Worm (Caenorhabditis elegans) whole organism, L1 larva: ENCODE results near the gene T02B11.9.
"Not testable (repeated sequence)": the region's sequence is repeated elsewhere in the genome, so short reads cannot be mapped to it uniquely, and the experiment has no call there.

ENCODE experiments used
- C04F5.9 ChIP-seq: sonication (generic microtip); optimal IDR thresholded peaks from 2 replicates; lab custom pipeline; 2016; ENCODE audit warnings: missing genetic modification characterization, missing compliant biosample characterization
- F16B12.6 ChIP-seq: fragments of 150-350 bp; optimal IDR thresholded peaks from 2 replicates; lab custom pipeline; 2014; ENCODE audit warnings: missing biosample characterization, missing genetic modification characterization
- Y116A8C.19 ChIP-seq: sonication (generic microtip); optimal IDR thresholded peaks from 2 replicates; lab custom pipeline; 2016; ENCODE audit warnings: missing compliant biosample characterization, missing genetic modification characterization, borderline replicate concordance
- blmp-1 ChIP-seq: fragments of 150-350 bp; optimal IDR thresholded peaks from 2 replicates; lab custom pipeline; 2014; ENCODE audit warnings: missing biosample characterization, missing genetic modification characterization
- ceh-63 ChIP-seq: fragments of 200-800 bp; sonication (Bioruptor generic); optimal IDR thresholded peaks from 2 replicates; lab custom pipeline; 2018; ENCODE audit warnings: mild to moderate bottlenecking, missing genetic modification characterization, missing compliant biosample characterization
- ceh-88 ChIP-seq: fragments of 200-800 bp; sonication (Bioruptor generic); IDR thresholded peaks from 2 replicates; pipeline ENCODE4 v1.3.6; 2022; ENCODE audit warnings: missing genetic modification characterization, missing compliant biosample characterization
- ceh-90 ChIP-seq: sonication (generic microtip); optimal IDR thresholded peaks from 2 replicates; lab custom pipeline; 2016; ENCODE audit warnings: missing genetic modification characterization, missing compliant biosample characterization
- efl-3 ChIP-seq: fragments of 200-800 bp; sonication (Bioruptor generic); optimal IDR thresholded peaks from 2 replicates; lab custom pipeline; 2018; ENCODE audit warnings: mild to moderate bottlenecking, missing genetic modification characterization, missing compliant biosample characterization
- elt-3 ChIP-seq, 6 experiments: fragments of 150-350 bp in 1 of 6; sonication (generic microtip); optimal IDR thresholded peaks; 2 replicates each; lab custom pipeline; 2017 to 2018; ENCODE audit warnings: missing biosample characterization in 6 of 6, missing genetic modification characterization in 6 of 6, inconsistent platforms in 1 of 6
- grh-1 ChIP-seq: fragments of 200-800 bp; sonication (Bioruptor generic); IDR thresholded peaks from 2 replicates; pipeline ENCODE4 v1.3.6; 2022; ENCODE audit warnings: missing genetic modification reagents, missing genetic modification characterization, missing compliant biosample characterization
- hlh-4 ChIP-seq: sonication (generic microtip); optimal IDR thresholded peaks from 2 replicates; lab custom pipeline; 2016; ENCODE audit warnings: mild to moderate bottlenecking, missing genetic modification characterization, missing compliant biosample characterization
- hpl-2 ChIP-seq: fragments of 150-350 bp; optimal IDR thresholded peaks from 2 replicates; lab custom pipeline; 2014; ENCODE audit warnings: missing biosample characterization, missing genetic modification reagents, missing genetic modification characterization
- irx-1 ChIP-seq: sonication (generic microtip); optimal IDR thresholded peaks from 2 replicates; lab custom pipeline; 2016; ENCODE audit warnings: missing genetic modification characterization, missing compliant biosample characterization
- isw-1 ChIP-seq: fragments of 200-800 bp; sonication (Bioruptor generic); IDR thresholded peaks from 2 replicates; pipeline ENCODE4 v1.3.6; 2022; ENCODE audit warnings: missing genetic modification characterization, missing compliant biosample characterization
- jun-1 ChIP-seq: fragments of 150-350 bp; optimal IDR thresholded peaks from 2 replicates; lab custom pipeline; 2014; ENCODE audit warnings: missing biosample characterization, missing genetic modification reagents, missing genetic modification characterization
- lin-13 ChIP-seq: fragments of 150-350 bp; optimal IDR thresholded peaks from 2 replicates; lab custom pipeline; 2014; ENCODE audit warnings: missing biosample characterization, missing genetic modification reagents, missing genetic modification characterization
- lin-14 ChIP-seq: fragments of 200-800 bp; sonication (Bioruptor generic); optimal IDR thresholded peaks from 2 replicates; lab custom pipeline; 2018; ENCODE audit warnings: mild to moderate bottlenecking, missing genetic modification characterization, moderate library complexity, missing compliant biosample characterization
- mef-2 ChIP-seq: fragments of 150-350 bp; optimal IDR thresholded peaks from 2 replicates; lab custom pipeline; 2014; ENCODE audit warnings: missing biosample characterization, missing genetic modification characterization
- mep-1 ChIP-seq: fragments of 150-350 bp; optimal IDR thresholded peaks from 2 replicates; lab custom pipeline; 2014; ENCODE audit warnings: missing biosample characterization, missing genetic modification characterization
- nhr-11 ChIP-seq: fragments of 150-350 bp; optimal IDR thresholded peaks from 2 replicates; lab custom pipeline; 2014; ENCODE audit warnings: missing biosample characterization, missing genetic modification characterization
- nhr-237 ChIP-seq: fragments of 150-350 bp; optimal IDR thresholded peaks from 2 replicates; lab custom pipeline; 2014; ENCODE audit warnings: missing biosample characterization, missing genetic modification characterization
- nhr-28 ChIP-seq: fragments of 150-350 bp; optimal IDR thresholded peaks from 2 replicates; lab custom pipeline; 2014; ENCODE audit warnings: missing biosample characterization, missing genetic modification characterization
- nhr-47 ChIP-seq: sonication (generic microtip); optimal IDR thresholded peaks from 2 replicates; lab custom pipeline; 2016; ENCODE audit warnings: mild to moderate bottlenecking, missing genetic modification characterization, moderate library complexity, missing compliant biosample characterization
- nhr-76 ChIP-seq: sonication (generic microtip); optimal IDR thresholded peaks from 2 replicates; lab custom pipeline; 2017; ENCODE audit warnings: missing biosample characterization, missing genetic modification characterization
- nhr-77 ChIP-seq: fragments of 150-350 bp; optimal IDR thresholded peaks from 2 replicates; lab custom pipeline; 2014; ENCODE audit warnings: missing biosample characterization, missing genetic modification characterization
- sox-4 ChIP-seq: sonication (generic microtip); optimal IDR thresholded peaks from 2 replicates; lab custom pipeline; 2016; ENCODE audit warnings: missing genetic modification characterization, missing compliant biosample characterization
- sup-37 ChIP-seq: fragments of 200-800 bp; sonication (Bioruptor generic); optimal IDR thresholded peaks from 2 replicates; lab custom pipeline; 2018; ENCODE audit warnings: mild to moderate bottlenecking, missing genetic modification characterization, missing compliant biosample characterization
- swsn-7 ChIP-seq: sonication (generic microtip); optimal IDR thresholded peaks from 2 replicates; lab custom pipeline; 2016; ENCODE audit warnings: missing genetic modification characterization, missing compliant biosample characterization
- tbx-2 ChIP-seq: sonication (generic microtip); optimal IDR thresholded peaks from 2 replicates; lab custom pipeline; 2016; ENCODE audit warnings: missing genetic modification characterization, missing compliant biosample characterization
- tlp-1 ChIP-seq: fragments of 150-350 bp; optimal IDR thresholded peaks from 2 replicates; lab custom pipeline; 2014; ENCODE audit warnings: missing biosample characterization, missing genetic modification characterization
- unc-30 ChIP-seq: sonication (generic microtip); optimal IDR thresholded peaks from 2 replicates; lab custom pipeline; 2017; ENCODE audit warnings: missing biosample characterization, missing genetic modification characterization
- unc-98 ChIP-seq: fragments of 200-800 bp; sonication (Bioruptor generic); IDR thresholded peaks from 2 replicates; pipeline ENCODE4 v1.3.6; 2022; ENCODE audit warnings: missing genetic modification characterization, missing compliant biosample characterization
- vab-15 ChIP-seq: sonication (generic microtip); optimal IDR thresholded peaks from 2 replicates; lab custom pipeline; 2017; ENCODE audit warnings: missing genotype, mild to moderate bottlenecking, missing genetic modification characterization, missing compliant biosample characterization
- xbp-1 ChIP-seq: sonication (generic microtip); optimal IDR thresholded peaks from 2 replicates; lab custom pipeline; 2016; ENCODE audit warnings: missing genetic modification characterization, missing compliant biosample characterization
- zip-4 ChIP-seq: fragments of 200-800 bp; sonication (Bioruptor generic); optimal IDR thresholded peaks from 2 replicates; lab custom pipeline; 2018; ENCODE audit warnings: mild to moderate bottlenecking, missing genetic modification characterization, moderate library complexity, missing compliant biosample characterization

Gene T02B11.9

DNA sequence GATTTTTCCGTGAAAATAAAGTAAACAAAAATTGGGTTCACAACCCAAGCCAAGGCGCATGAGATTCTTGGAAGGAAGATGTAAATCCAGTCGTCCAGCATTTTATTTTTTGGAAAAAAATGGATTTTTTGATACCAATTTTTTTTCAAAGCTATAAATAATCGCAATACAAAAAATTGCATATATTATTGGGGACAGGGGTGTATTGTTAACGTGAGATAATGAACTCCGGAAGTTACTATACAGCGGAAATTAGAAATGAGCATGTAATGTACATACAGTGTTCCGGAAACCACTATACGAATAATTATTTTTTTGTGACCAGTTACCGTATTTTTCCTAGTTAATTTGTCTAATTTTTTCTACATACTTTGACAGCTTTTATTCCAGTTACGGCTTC lies 8.3 kb downstream of the T02B11.9 start, which contains the start of gene srj-38:
srj-38 (minus strand) TSS at position 101 of the 400 bp plus-strand sequence.
- TF ChIP-seq nhr-28 (tag; lab: Kevin White, UChicago) (no peak), sox-4 (tag; lab: Kevin White, UChicago) (no peak), C04F5.9 (tag; lab: Kevin White, UChicago) (no peak), nhr-11 (no peak), nhr-237 (tag; lab: Kevin White, UChicago) (no peak), vab-15 (tag; lab: Kevin White, UChicago) (no peak), efl-3 (GFP tag; lab: Kevin White, UChicago) (no peak), ceh-88 (no peak), mef-2 (tag; lab: Kevin White, UChicago) (no peak), grh-1 (no peak), F16B12.6 (tag; lab: Kevin White, UChicago) (no peak), blmp-1 (no peak), xbp-1 (no peak)

DNA sequence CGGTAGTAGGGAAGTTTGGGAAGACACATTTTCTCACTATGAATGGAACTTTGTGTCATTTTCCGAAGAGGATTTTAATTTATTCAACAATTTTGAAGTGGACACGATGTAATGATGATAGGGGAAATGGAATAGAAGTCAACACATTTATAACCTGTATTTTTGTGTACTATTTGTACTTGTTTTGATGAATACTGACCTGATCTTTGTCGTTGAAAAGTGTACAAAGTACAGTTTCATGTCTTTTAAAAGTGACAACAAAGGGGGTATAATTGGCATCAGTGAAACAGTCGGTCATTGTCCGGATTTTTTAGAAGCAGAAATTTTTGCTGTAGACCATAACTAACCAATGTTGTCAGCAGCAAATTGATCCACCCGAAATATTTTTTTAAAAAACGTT lies 13.2 kb downstream of the T02B11.9 start, which contains the start of gene T02B11.6:
T02B11.6 (minus strand) TSS at position 101 of the 400 bp plus-strand sequence.
- TF ChIP-seq elt-3 (tag; optimal IDR thresholded peaks at IDR 0.05; lab: Kevin White, UChicago) = no peak
- no peak for TF ChIP-seq sup-37
- TF ChIP-seq nhr-11 = no peak
- TF ChIP-seq Y116A8C.19 (tag; lab: Kevin White, UChicago) = no peak
- no peak for TF ChIP-seq lin-14 (GFP tag; lab: Kevin White, UChicago)
- TF ChIP-seq unc-98 (GFP tag; lab: Robert Waterston, UW) = no peak
- no peak for TF ChIP-seq jun-1
- TF ChIP-seq ceh-90 (tag; lab: Kevin White, UChicago) = no peak
- no peak for TF ChIP-seq nhr-77 (tag; lab: Kevin White, UChicago)
- no peak for TF ChIP-seq sox-4 (tag; lab: Kevin White, UChicago)
- no peak for TF ChIP-seq grh-1
- no peak for TF ChIP-seq tbx-2 (tag; lab: Kevin White, UChicago)
- TF ChIP-seq hlh-4 (tag; lab: Kevin White, UChicago) = no peak
- TF ChIP-seq nhr-47 (tag; lab: Kevin White, UChicago) = no peak
- TF ChIP-seq isw-1 (GFP tag; lab: Robert Waterston, UW) = no peak
- no peak for TF ChIP-seq unc-30 (tag; lab: Kevin White, UChicago)
- TF ChIP-seq nhr-76 = no peak

DNA sequence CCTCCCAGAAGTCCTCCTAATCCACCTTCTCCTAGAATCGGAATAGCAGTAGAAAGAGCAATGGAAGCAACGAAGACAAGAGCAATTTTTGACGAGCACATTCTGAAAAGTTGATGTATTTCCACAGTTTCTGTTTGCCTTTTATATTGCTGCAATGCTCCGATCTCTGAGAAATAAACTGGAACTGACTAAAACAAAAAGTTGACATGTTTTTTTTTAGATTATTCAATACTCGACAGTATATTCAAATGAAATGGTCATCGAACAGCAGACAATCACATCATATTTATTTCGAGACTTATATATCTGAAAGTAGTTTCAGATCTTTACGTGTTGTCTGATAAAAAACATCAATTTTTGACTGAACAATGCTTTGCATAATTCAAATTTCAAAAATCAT lies 14.4 kb downstream of the T02B11.9 start, which contains the start of gene srlf-21:
srlf-21 (minus strand) TSS at position 101 of the 400 bp plus-strand sequence.
- TF ChIP-seq lin-14 (GFP tag; lab: Kevin White, UChicago) (no peak), ceh-88 (no peak), sup-37 (no peak), irx-1 (tag; lab: Kevin White, UChicago) (no peak), vab-15 (tag; lab: Kevin White, UChicago) (no peak), jun-1 (no peak), lin-13 (GFP tag; lab: Kevin White, UChicago) (no peak), zip-4 (GFP tag; lab: Kevin White, UChicago) (no peak), swsn-7 (tag; lab: Kevin White, UChicago) (no peak), nhr-47 (tag; lab: Kevin White, UChicago) (no peak), mep-1 (no peak), tlp-1 (tag; lab: Kevin White, UChicago) (no peak), unc-98 (GFP tag; lab: Robert Waterston, UW) (no peak)
- TF ChIP-seq, all 84 proteins: peak for 0

DNA sequence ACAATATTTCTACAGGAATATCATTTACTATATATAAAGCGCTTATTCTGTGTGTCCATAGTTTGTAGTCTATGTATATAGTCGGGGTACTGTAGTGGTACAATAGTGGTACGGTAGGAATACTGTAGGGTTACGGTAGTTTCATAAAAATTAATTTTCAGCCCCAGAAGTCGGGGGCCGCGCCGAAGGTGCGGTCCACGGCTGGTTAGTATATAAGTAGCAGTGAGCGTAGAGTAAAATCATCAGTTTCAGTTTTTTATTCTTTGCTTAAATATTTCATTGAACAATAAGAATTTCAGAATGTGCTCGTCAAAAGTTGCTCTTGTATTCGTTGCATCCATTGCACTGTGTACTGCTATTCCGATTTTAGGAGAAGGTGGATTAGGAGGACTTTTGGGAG lies 14.8 kb downstream of the T02B11.9 start, which contains the start of gene srlf-22:
srlf-22 (plus strand) TSS at position 301 of the 400 bp plus-strand sequence.
- TF ChIP-seq mef-2 (tag; lab: Kevin White, UChicago); ceh-63 (GFP tag; lab: Kevin White, UChicago); hpl-2 (GFP tag; lab: Kevin White, UChicago): not testable (repeated sequence)
